Worm (Caenorhabditis elegans) whole organism, L4 larva: Measurements from ENCODE around the gene rga-5.

Source experiments
- D1046.2 ChIP-seq: fragments of 200-800 bp; sonication (Bioruptor generic); IDR thresholded peaks from 2 replicates; pipeline ENCODE4 v1.3.6; 2022; ENCODE audit warnings: missing genetic modification characterization, missing compliant biosample characterization
- F26F4.8 ChIP-seq: fragments of 200-800 bp; sonication (Bioruptor generic); conservative IDR thresholded peaks from 2 replicates; pipeline ENCODE4 v1.3.6; 2022; ENCODE audit warnings: missing genetic modification characterization, missing compliant biosample characterization
- F37D6.2 ChIP-seq: sonication (generic microtip); optimal IDR thresholded peaks from 2 replicates; lab custom pipeline; 2016; ENCODE audit warnings: mild to moderate bottlenecking, missing genetic modification characterization, missing compliant biosample characterization
- F44E2.7 ChIP-seq: fragments of 200-800 bp; sonication (Bioruptor generic); IDR thresholded peaks from 2 replicates; pipeline ENCODE4 v2.1.2; 2022; ENCODE audit warnings: missing genetic modification characterization, missing compliant biosample characterization
- F49E8.2 ChIP-seq: sonication (generic microtip); optimal IDR thresholded peaks from 2 replicates; lab custom pipeline; 2016; ENCODE audit warnings: missing compliant biosample characterization, mild to moderate bottlenecking, missing genetic modification characterization, borderline replicate concordance
- T20F7.1 ChIP-seq: fragments of 200-800 bp; sonication (Bioruptor generic); optimal IDR thresholded peaks from 2 replicates; lab custom pipeline; 2018; ENCODE audit warnings: mild to moderate bottlenecking, missing genetic modification characterization, missing compliant biosample characterization
- Y48G9A.11 ChIP-seq: fragments of 200-800 bp; sonication (Bioruptor generic); IDR thresholded peaks from 2 replicates; pipeline ENCODE4 v1.3.6; 2022; ENCODE audit warnings: missing genetic modification reagents, missing genetic modification characterization, missing compliant biosample characterization
- Y5F2A.4 ChIP-seq: fragments of 200-800 bp; sonication (Bioruptor generic); optimal IDR thresholded peaks from 2 replicates; lab custom pipeline; 2018; ENCODE audit warnings: mild to moderate bottlenecking, missing genetic modification characterization, missing compliant biosample characterization
- ZK337.2 ChIP-seq: fragments of 200-800 bp; sonication (Bioruptor generic); IDR thresholded peaks from 2 replicates; pipeline ENCODE4 v1.3.6; 2022; ENCODE audit warnings: missing genetic modification reagents, missing genetic modification characterization, missing compliant biosample characterization
- aha-1 ChIP-seq: fragments of 150-350 bp; peaks from one replicate; lab custom pipeline; 2014; ENCODE audit warnings: missing biosample characterization, missing genetic modification characterization
- attf-4 ChIP-seq: sonication (generic microtip); optimal IDR thresholded peaks from 3 replicates; lab custom pipeline; 2017; ENCODE audit warnings: missing biosample characterization, missing genetic modification characterization
- ceh-20 ChIP-seq: fragments of 200-800 bp; sonication (Bioruptor generic); IDR thresholded peaks from 2 replicates; pipeline ENCODE4 v1.3.6; 2022; ENCODE audit warnings: missing genetic modification reagents, missing genetic modification characterization, missing compliant biosample characterization
- ceh-28 ChIP-seq: fragments of 150-350 bp; optimal IDR thresholded peaks from 2 replicates; lab custom pipeline; 2014; ENCODE audit warnings: missing biosample characterization, missing genetic modification reagents, missing genetic modification characterization
- ceh-32 ChIP-seq: sonication (generic microtip); optimal IDR thresholded peaks from 2 replicates; lab custom pipeline; 2016; ENCODE audit warnings: mild to moderate bottlenecking, missing genetic modification characterization, missing compliant biosample characterization; ENCODE audit not compliant: poor library complexity
- daf-12 ChIP-seq: fragments of 150-350 bp; optimal IDR thresholded peaks from 2 replicates; lab custom pipeline; 2014; ENCODE audit warnings: missing biosample characterization, missing genetic modification reagents, missing genetic modification characterization
- daf-16 ChIP-seq, 3 experiments: sonication (generic microtip); optimal IDR thresholded peaks; 2 replicates each; lab custom pipeline; 2016 to 2017; ENCODE audit warnings: missing genetic modification characterization in 3 of 3, missing genetic modification reagents in 3 of 3, mild to moderate bottlenecking in 2 of 3, missing compliant biosample characterization in 2 of 3, missing biosample characterization in 1 of 3, moderate library complexity in 1 of 3
- daf-19 ChIP-seq: fragments of 200-800 bp; sonication (Bioruptor generic); conservative IDR thresholded peaks from 2 replicates; pipeline ENCODE4 v1.3.6; 2022; ENCODE audit warnings: missing genetic modification characterization, missing compliant biosample characterization
- daf-8 ChIP-seq: fragments of 200-800 bp; sonication (Bioruptor generic); IDR thresholded peaks from 2 replicates; pipeline ENCODE4 v1.3.6; 2022; ENCODE audit warnings: missing genetic modification characterization, missing compliant biosample characterization
- dmd-8 ChIP-seq: fragments of 200-800 bp; sonication (Bioruptor generic); IDR thresholded peaks from 2 replicates; pipeline ENCODE4 v1.3.6; 2022; ENCODE audit warnings: missing genetic modification characterization, missing compliant biosample characterization
- dpl-1 ChIP-seq: fragments of 150-350 bp; optimal IDR thresholded peaks from 2 replicates; lab custom pipeline; 2014; ENCODE audit warnings: missing biosample characterization, missing genetic modification reagents, missing genetic modification characterization
- fkh-10 ChIP-seq: fragments of 150-350 bp; optimal IDR thresholded peaks from 2 replicates; lab custom pipeline; 2014; ENCODE audit warnings: missing biosample characterization, missing genetic modification reagents, missing genetic modification characterization
- hmg-1.1 ChIP-seq: fragments of 200-800 bp; sonication (Bioruptor generic); IDR thresholded peaks from 2 replicates; pipeline ENCODE4 v1.3.6; 2022; ENCODE audit warnings: missing genetic modification reagents, missing genetic modification characterization, missing compliant biosample characterization
- lin-13 ChIP-seq: fragments of 150-350 bp; optimal IDR thresholded peaks from 2 replicates; lab custom pipeline; 2014; ENCODE audit warnings: missing biosample characterization, missing genetic modification reagents, missing genetic modification characterization
- lin-29 ChIP-seq: fragments of 200-800 bp; sonication (Bioruptor generic); IDR thresholded peaks from 2 replicates; pipeline ENCODE4 v1.3.6; 2022; ENCODE audit warnings: missing genetic modification reagents, missing genetic modification characterization, missing compliant biosample characterization
- lin-38 ChIP-seq: fragments of 200-800 bp; sonication (Bioruptor generic); IDR thresholded peaks from 2 replicates; pipeline ENCODE4 v1.3.6; 2022; ENCODE audit warnings: missing genetic modification reagents, missing genetic modification characterization, missing compliant biosample characterization
- lin-39 ChIP-seq: fragments of 150-350 bp; optimal IDR thresholded peaks from 2 replicates; lab custom pipeline; 2014; ENCODE audit warnings: missing biosample characterization, missing genetic modification reagents, missing genetic modification characterization
- lir-3 ChIP-seq: sonication (generic microtip); optimal IDR thresholded peaks from 2 replicates; lab custom pipeline; 2016; ENCODE audit warnings: mild to moderate bottlenecking, missing genetic modification characterization, missing compliant biosample characterization
- mep-1 ChIP-seq: fragments of 150-350 bp; sonication (generic microtip); optimal IDR thresholded peaks from 3 replicates; lab custom pipeline; 2014; ENCODE audit warnings: missing biosample characterization, missing genetic modification characterization
- nhr-11 ChIP-seq: fragments of 150-350 bp; optimal IDR thresholded peaks from 2 replicates; lab custom pipeline; 2014; ENCODE audit warnings: missing biosample characterization, missing genetic modification characterization
- nhr-111 ChIP-seq: fragments of 200-800 bp; sonication (Bioruptor generic); optimal IDR thresholded peaks from 2 replicates; lab custom pipeline; 2018; ENCODE audit warnings: mild to moderate bottlenecking, missing genetic modification characterization, missing compliant biosample characterization
- nhr-25 ChIP-seq: sonication (generic microtip); optimal IDR thresholded peaks from 2 replicates; lab custom pipeline; 2017; ENCODE audit warnings: missing genetic modification characterization, mild to moderate bottlenecking, missing compliant biosample characterization, antibody characterized with exemption, moderate library complexity, borderline replicate concordance; ENCODE audit not compliant: insufficient read depth
- nhr-41 ChIP-seq: fragments of 200-800 bp; sonication (Bioruptor generic); IDR thresholded peaks from 2 replicates; pipeline ENCODE4 v1.3.6; 2022; ENCODE audit warnings: missing genetic modification reagents, missing genetic modification characterization, missing compliant biosample characterization
- pha-4 ChIP-seq, 2 experiments: fragments of 150-350 bp in 1 of 2; fragments of 200-800 bp in 1 of 2; sonication (Bioruptor generic) in 1 of 2; IDR thresholded peaks in 1 of 2; optimal IDR thresholded peaks in 1 of 2; 2 replicates each; pipeline versions ENCODE4 v1.3.6 to Lab custom; 2014 to 2022; ENCODE audit warnings: missing genetic modification characterization in 2 of 2, missing genetic modification reagents in 2 of 2, missing biosample characterization in 1 of 2, missing compliant biosample characterization in 1 of 2
- saeg-2 ChIP-seq: fragments of 200-800 bp; sonication (Bioruptor generic); IDR thresholded peaks from 2 replicates; pipeline ENCODE4 v1.3.6; 2022; ENCODE audit warnings: missing genetic modification reagents, missing genetic modification characterization, missing compliant biosample characterization
- set-16 ChIP-seq: fragments of 200-800 bp; sonication (Bioruptor generic); IDR thresholded peaks from 2 replicates; pipeline ENCODE4 v1.3.6; 2022; ENCODE audit warnings: missing genetic modification reagents, missing genetic modification characterization, missing compliant biosample characterization
- snpc-1.2 ChIP-seq: fragments of 200-800 bp; sonication (Bioruptor generic); IDR thresholded peaks from 2 replicates; pipeline ENCODE4 v1.3.6; 2022; ENCODE audit warnings: missing genetic modification reagents, missing genetic modification characterization, missing compliant biosample characterization
- snpc-4 ChIP-seq: fragments of 150-350 bp; optimal IDR thresholded peaks from 2 replicates; lab custom pipeline; 2014; ENCODE audit warnings: missing biosample characterization, missing genetic modification characterization
- spr-3 ChIP-seq: fragments of 200-800 bp; sonication (Bioruptor generic); optimal IDR thresholded peaks from 2 replicates; lab custom pipeline; 2018; ENCODE audit warnings: mild to moderate bottlenecking, missing genetic modification characterization, missing compliant biosample characterization
- tag-97 ChIP-seq: fragments of 200-800 bp; sonication (Bioruptor generic); IDR thresholded peaks from 2 replicates; pipeline ENCODE4 v1.3.6; 2022; ENCODE audit warnings: missing genetic modification characterization, missing compliant biosample characterization
- tra-1 ChIP-seq: fragments of 200-800 bp; sonication (Bioruptor generic); IDR thresholded peaks from 2 replicates; pipeline ENCODE4 v1.3.6; 2022; ENCODE audit warnings: missing genetic modification reagents, missing genetic modification characterization, missing compliant biosample characterization
- unc-62 ChIP-seq, 3 experiments: fragments of 150-350 bp in 1 of 3; sonication (generic microtip); optimal IDR thresholded peaks in 2 of 3; peaks in 1 of 3; 1 replicate in 1 of 3; 2 replicates in 2 of 3; lab custom pipeline; 2014 to 2017; ENCODE audit warnings: missing biosample characterization in 3 of 3, missing genetic modification characterization in 3 of 3, missing genetic modification reagents in 3 of 3, missing genotype in 1 of 3
- vab-7 ChIP-seq: fragments of 200-800 bp; sonication (Bioruptor generic); IDR thresholded peaks from 2 replicates; pipeline ENCODE4 v1.3.6; 2022; ENCODE audit warnings: missing genetic modification reagents, missing genetic modification characterization, missing compliant biosample characterization
- zfp-3 ChIP-seq: fragments of 200-800 bp; sonication (Bioruptor generic); conservative IDR thresholded peaks from 2 replicates; pipeline ENCODE4 v1.3.6; 2022; ENCODE audit warnings: missing genetic modification reagents, missing genetic modification characterization, missing compliant biosample characterization
- ztf-7 ChIP-seq: fragments of 150-350 bp; optimal IDR thresholded peaks from 2 replicates; lab custom pipeline; 2014; ENCODE audit warnings: missing biosample characterization, missing genetic modification characterization

rga-5 gene

ce11 chrIV:13887408-13888163 is 59.9 kb downstream of the rga-5 start, which contains the start of gene lin-66 (continued):
- TF ChIP-seq ceh-20 (peak; percentile 84), dmd-8 (GFP tag; lab: Robert Waterston, UW) (0 out of 2 replicates have a peak, but pooled peaks have one; percentile 60), aha-1 (tag; lab: Kevin White, UChicago) (peak; percentile 97), dpl-1 (GFP tag; lab: Kevin White, UChicago) (peak; percentile 49), saeg-2 (0 out of 2 replicates have a peak, but pooled peaks have one; percentile 14), lin-39 (tag; lab: Kevin White, UChicago) (no peak), F44E2.7 (GFP tag; lab: Robert Waterston, UW) (0 out of 2 replicates have a peak, but pooled peaks have one; percentile 25), D1046.2 (GFP tag; lab: Robert Waterston, UW) (peak; percentile 77; the same call in 1 of the 2 replicates), tra-1 (no peak; the same call in 1 of the 2 replicates), daf-8 (GFP tag; lab: Robert Waterston, UW) (no peak), ceh-28 (tag; lab: Kevin White, UChicago) (peak; percentile 51), nhr-11 (tag; lab: Kevin White, UChicago) (peak; percentile 81), Y5F2A.4 (GFP tag; lab: Kevin White, UChicago) (no peak), daf-12 (tag; lab: Kevin White, UChicago) (no peak)

- TF ChIP-seq lin-38 (GFP tag; lab: Robert Waterston, UW), result no peak
These were observed 60.5 kb downstream of the rga-5 start for ce11 chrIV:13888164-13888518.

- TF ChIP-seq daf-8 (GFP tag; lab: Robert Waterston, UW) (no peak), snpc-4 (tag; lab: Kevin White, UChicago) (peak; percentile 82), ztf-7 (tag; lab: Kevin White, UChicago) (no peak), lir-3 (no peak), set-16 (GFP tag; lab: Robert Waterston, UW) (no peak), tra-1 (no peak), mep-1 (tag; lab: Kevin White, UChicago) (peak; percentile 37), tag-97 (GFP tag; lab: Robert Waterston, UW) (no peak), vab-7 (GFP tag; lab: Robert Waterston, UW) (no peak), nhr-111 (GFP tag; lab: Kevin White, UChicago) (peak; percentile 42), nhr-25 (tag; lab: Kevin White, UChicago) (no peak), unc-62 (GFP tag; optimal IDR thresholded peaks at IDR 0.05 in 1 of 2; lab: Kevin White, UChicago) (peak in 1 of 2 experiments; percentile 53), unc-62 (tag; optimal IDR thresholded peaks at IDR 0.05; lab: Kevin White, UChicago) (no peak), daf-19 (GFP tag; lab: Robert Waterston, UW) (no peak), hmg-1.1 (0 out of 2 replicates have a peak, but pooled peaks have one; percentile 28), Y48G9A.11 (GFP tag; lab: Robert Waterston, UW) (peak; percentile 70), spr-3 (no peak), lin-29 (GFP tag; lab: Robert Waterston, UW) (no peak), ZK337.2 (no peak), nhr-41 (GFP tag; lab: Robert Waterston, UW) (no peak), F44E2.7 (GFP tag; lab: Robert Waterston, UW) (no peak), D1046.2 (GFP tag; lab: Robert Waterston, UW) (no peak), daf-16 (GFP tag; optimal IDR thresholded peaks at IDR 0.05; lab: Kevin White, UChicago) (no peak), daf-16 (tag; optimal IDR thresholded peaks at IDR 0.05; lab: Kevin White, UChicago) (peak; percentile 13), attf-4 (tag; lab: Kevin White, UChicago) (no peak), fkh-10 (no peak), ceh-32 (tag; lab: Kevin White, UChicago) (no peak), snpc-1.2 (GFP tag; lab: Robert Waterston, UW) (peak; percentile 66), F37D6.2 (tag; lab: Kevin White, UChicago) (no peak), F49E8.2 (tag; lab: Kevin White, UChicago) (no peak), pha-4 (GFP tag; IDR thresholded peaks at IDR 0.05; lab: Robert Waterston, UW) (no peak), pha-4 (tag; optimal IDR thresholded peaks at IDR 0.05; lab: Kevin White, UChicago) (no peak), lin-13 (GFP tag; lab: Kevin White, UChicago) (peak; percentile 59), F26F4.8 (GFP tag; lab: Robert Waterston, UW) (no peak), zfp-3 (GFP tag; lab: Robert Waterston, UW) (no peak), T20F7.1 (no peak)
These were observed 65.4 kb downstream of the rga-5 start for ce11 chrIV:13893103-13893502.
